Fruit fly (Drosophila melanogaster) whole organism, prepupa: Measurements from ENCODE around the gene CG12481.
A peak's percentile ranks its signal among the peaks of the same experiment; 100 is the strongest.

Source experiments
- Blimp-1 ChIP-seq: fragments of 200-800 bp; sonication (Bioruptor generic); optimal IDR thresholded peaks from 3 replicates; lab custom pipeline; 2017; ENCODE audit warnings: missing biosample characterization, missing genetic modification characterization, mild to moderate bottlenecking, moderate library complexity, missing genetic modification reagents
- CG16779 ChIP-seq: fragments of 200-800 bp; sonication (Bioruptor generic); optimal IDR thresholded peaks from 3 replicates; lab custom pipeline; 2017; ENCODE audit warnings: missing biosample characterization, mild to moderate bottlenecking, missing genetic modification characterization
- CG6163 ChIP-seq: fragments of 200-800 bp; sonication (Bioruptor generic); IDR thresholded peaks from 3 replicates; pipeline ENCODE4 v1.3.6; 2022; ENCODE audit warnings: missing biosample characterization, missing genetic modification characterization
- CG6854 ChIP-seq: fragments of 200-800 bp; sonication (Bioruptor generic); optimal IDR thresholded peaks from 2 replicates; lab custom pipeline; 2017; ENCODE audit warnings: missing biosample characterization, mild to moderate bottlenecking, missing genetic modification characterization
- Eip75B ChIP-seq: fragments of 200-800 bp; sonication (Bioruptor generic); optimal IDR thresholded peaks from 3 replicates; lab custom pipeline; 2016; ENCODE audit warnings: missing biosample characterization, missing genetic modification characterization
- Hr38 ChIP-seq: sonication (Bioruptor generic); optimal IDR thresholded peaks from 2 replicates; lab custom pipeline; 2016; ENCODE audit warnings: missing biosample characterization, missing genetic modification characterization
- Hr39 ChIP-seq: fragments of 200-800 bp; sonication (Bioruptor generic); optimal IDR thresholded peaks from 2 replicates; lab custom pipeline; 2016; ENCODE audit warnings: missing biosample characterization, missing genetic modification characterization
- Lpt ChIP-seq: fragments of 200-800 bp; sonication (Bioruptor generic); optimal IDR thresholded peaks from 3 replicates; lab custom pipeline; 2016; ENCODE audit warnings: missing biosample characterization, missing genetic modification characterization
- Sox14 ChIP-seq: fragments of 200-800 bp; sonication (Bioruptor generic); optimal IDR thresholded peaks from 3 replicates; lab custom pipeline; 2016; ENCODE audit warnings: missing biosample characterization, missing genetic modification characterization
- vri ChIP-seq: fragments of 200-800 bp; sonication (Bioruptor generic); optimal IDR thresholded peaks from 3 replicates; lab custom pipeline; 2016; ENCODE audit warnings: missing biosample characterization, mild to moderate bottlenecking, missing genetic modification characterization

DNA sequence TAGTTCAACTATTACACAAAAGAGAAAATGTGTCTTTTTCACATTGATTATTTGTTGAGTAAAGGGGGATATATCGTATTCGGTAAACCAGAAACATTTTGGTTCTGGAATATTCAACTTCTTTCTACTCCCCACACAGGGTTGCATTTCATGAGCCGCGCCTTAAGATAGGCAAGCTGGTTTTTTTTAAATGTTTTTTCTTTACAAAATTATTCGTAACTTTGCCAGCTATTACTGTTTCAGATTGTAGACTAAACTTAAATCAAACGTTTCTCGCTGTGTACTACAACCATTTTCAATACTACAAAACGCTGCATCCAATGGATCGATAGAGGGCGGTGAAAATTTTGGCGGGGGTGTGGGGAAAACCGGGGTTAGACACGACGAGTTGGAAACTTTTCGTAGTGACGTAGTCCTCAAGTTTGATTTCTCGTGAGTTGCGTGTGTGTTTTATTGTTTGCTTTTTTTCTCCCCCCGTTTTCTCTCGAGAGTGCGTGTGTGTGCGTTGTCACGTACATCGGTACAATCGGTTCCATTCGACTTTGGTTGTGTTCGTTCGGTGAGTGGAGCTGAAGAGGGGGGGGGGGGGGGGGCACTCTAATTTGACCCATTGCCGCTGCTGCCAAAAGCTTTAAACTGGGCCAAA, 26.6 kb downstream of the CG12481 start:
- TF ChIP-seq Hr39 (GFP tag; lab: Kevin White, UChicago): no peak
- peak; percentile 2 for TF ChIP-seq Sox14 (GFP tag; lab: Kevin White, UChicago)
- TF ChIP-seq CG16779 (tag; lab: Kevin White, UChicago): no peak
- TF ChIP-seq Lpt (GFP tag; lab: Kevin White, UChicago): peak; percentile 34
- TF ChIP-seq Eip75B: peak; percentile 16
- TF ChIP-seq Hr38 (GFP tag; lab: Kevin White, UChicago): no peak
- no peak for TF ChIP-seq CG6163
- no peak for TF ChIP-seq Blimp-1 (GFP tag; lab: Kevin White, UChicago)
- TF ChIP-seq CG6854 (GFP tag; lab: Kevin White, UChicago): no peak
- TF ChIP-seq vri (GFP tag; lab: Kevin White, UChicago): no peak
